Worm (Caenorhabditis elegans): ENCODE data around the gene nspf-3.

nspf-3 gene

ce11 chrII:2719212-2719611, 29.2 kb upstream of the nspf-3 start:
- no peak for TF ChIP-seq mep-1 (tag; optimal IDR thresholded peaks at IDR 0.05)
- TF ChIP-seq unc-120 (tag; optimal IDR thresholded peaks at IDR 0.05; ENCODE audit: poor library complexity, severe bottlenecking) = no peak
- no peak for TF ChIP-seq pha-4 (tag; optimal IDR thresholded peaks at IDR 0.05)
- no peak for TF ChIP-seq ztf-11 (tag; optimal IDR thresholded peaks at IDR 0.05)
- no peak for TF ChIP-seq ham-2 (GFP tag; optimal IDR thresholded peaks at IDR 0.05)

DNA sequence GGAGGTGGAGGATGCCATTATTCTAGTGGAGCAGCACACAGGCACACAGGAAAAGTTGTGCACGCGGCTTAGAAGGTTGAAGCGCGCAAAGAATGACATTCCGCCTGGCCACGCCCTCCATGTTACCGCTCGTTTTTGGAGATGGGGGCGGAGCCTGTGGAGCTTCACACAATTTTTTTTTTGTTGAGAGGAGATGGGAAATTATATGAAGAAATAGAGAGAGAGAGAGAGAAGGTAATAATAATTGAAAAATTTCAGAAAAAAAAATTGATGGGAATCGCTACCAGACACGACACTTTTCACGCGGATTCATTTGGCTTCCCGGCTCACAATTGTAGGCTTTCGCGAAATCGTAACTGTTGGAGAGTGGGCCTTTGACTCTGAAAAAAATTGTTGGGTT, 27.4 kb upstream of the nspf-3 start, which contains the start of gene T05A8.3:
T05A8.3 (minus strand) TSS at position 101 of the 400 bp plus-strand sequence.
- no peak for TF ChIP-seq pha-4 (tag; optimal IDR thresholded peaks at IDR 0.05)
- no peak for TF ChIP-seq ces-1 (GFP tag; optimal IDR thresholded peaks at IDR 0.05)
- no peak for TF ChIP-seq lsy-2 (tag; optimal IDR thresholded peaks at IDR 0.05)
- TF ChIP-seq sptf-1 (tag; optimal IDR thresholded peaks at IDR 0.05) = no peak
- no peak for TF ChIP-seq ceh-39 (tag; optimal IDR thresholded peaks at IDR 0.05)
- no peak for TF ChIP-seq tbx-8 (GFP tag; optimal IDR thresholded peaks at IDR 0.05)
- TF ChIP-seq blmp-1 (tag; optimal IDR thresholded peaks at IDR 0.05) = no peak
- TF ChIP-seq lin-13 (tag; optimal IDR thresholded peaks at IDR 0.05) = no peak
- TF ChIP-seq ceh-43 (GFP tag; optimal IDR thresholded peaks at IDR 0.05) = no peak
- TF ChIP-seq nhr-28 (tag; optimal IDR thresholded peaks at IDR 0.05) = no peak

- TF ChIP-seq bed-3 (GFP tag; optimal IDR thresholded peaks at IDR 0.05) (no peak), snpc-4 (tag; optimal IDR thresholded peaks at IDR 0.05) (no peak), sem-2 (GFP tag; optimal IDR thresholded peaks at IDR 0.05) (no peak)
Observed at ce11 chrII:2710919-2711318, 20.9 kb upstream of the nspf-3 start, which contains the start of gene T05A8.2. Gene T05A8.2, minus strand, starts transcription at chrII:2711019.

DNA sequence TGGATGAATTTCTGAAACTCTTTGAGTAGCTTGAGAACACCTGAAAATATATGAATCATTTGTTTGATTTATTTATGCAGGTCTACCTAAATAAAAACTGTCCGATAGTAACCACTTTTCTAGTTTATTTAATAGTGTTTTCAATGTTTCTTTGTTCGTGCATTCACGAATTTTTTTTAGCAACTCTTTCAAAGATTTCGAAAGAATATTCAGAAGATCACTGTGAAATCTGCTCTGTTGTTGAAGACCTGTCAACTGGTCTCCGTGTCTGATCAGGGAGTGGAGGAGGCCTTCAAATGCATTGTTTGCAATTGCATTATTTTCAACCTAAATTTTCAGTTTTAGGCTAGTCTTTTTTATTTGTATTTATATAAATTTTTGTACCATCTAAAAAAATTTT, 20.0 kb upstream of the nspf-3 start, which contains the start of gene T05A8.1:
T05A8.1 (minus strand) TSS at position 101 of the 400 bp plus-strand sequence.
- no peak for TF ChIP-seq nhr-28 (tag; optimal IDR thresholded peaks at IDR 0.05)
- TF ChIP-seq unc-120 (tag; optimal IDR thresholded peaks at IDR 0.05; ENCODE audit: poor library complexity, severe bottlenecking) = no peak
- no peak for TF ChIP-seq ceh-83 (GFP tag; optimal IDR thresholded peaks at IDR 0.05)
- no peak for TF ChIP-seq mab-5 (tag; optimal IDR thresholded peaks at IDR 0.05)
- TF ChIP-seq ztf-11 (tag; optimal IDR thresholded peaks at IDR 0.05) = no peak
- no peak for TF ChIP-seq elt-3 (tag; optimal IDR thresholded peaks at IDR 0.05)
- TF ChIP-seq mls-2 (tag; optimal IDR thresholded peaks at IDR 0.05) = no peak
- TF ChIP-seq lsy-2 (tag; optimal IDR thresholded peaks at IDR 0.05) = no peak
- no peak for TF ChIP-seq ceh-43 (GFP tag; optimal IDR thresholded peaks at IDR 0.05)
- TF ChIP-seq elt-1 (tag; optimal IDR thresholded peaks at IDR 0.05; ENCODE audit: borderline replicate concordance, insufficient read depth) = no peak
- TF ChIP-seq ces-1 (GFP tag; optimal IDR thresholded peaks at IDR 0.05) = no peak
- TF ChIP-seq unc-39 (tag; optimal IDR thresholded peaks at IDR 0.05) = no peak
- TF ChIP-seq hlh-1 (tag; optimal IDR thresholded peaks at IDR 0.05) = no peak
- TF ChIP-seq zip-8 (tag; optimal IDR thresholded peaks at IDR 0.05) = no peak
- no peak for TF ChIP-seq nhr-237 (tag; optimal IDR thresholded peaks at IDR 0.05)
- TF ChIP-seq nhr-2 (tag; optimal IDR thresholded peaks at IDR 0.05) = no peak
- TF ChIP-seq cnd-1 (tag; optimal IDR thresholded peaks at IDR 0.05) = no peak
- TF ChIP-seq unc-62 (GFP tag; optimal IDR thresholded peaks at IDR 0.05) = no peak
- no peak for TF ChIP-seq blmp-1 (tag; optimal IDR thresholded peaks at IDR 0.05)

- no peak for TF ChIP-seq nhr-76 (tag; optimal IDR thresholded peaks at IDR 0.05)
- TF ChIP-seq nhr-28 (tag; optimal IDR thresholded peaks at IDR 0.05) = no peak
- no peak for TF ChIP-seq unc-39 (tag; optimal IDR thresholded peaks at IDR 0.05)
- no peak for TF ChIP-seq blmp-1 (tag; optimal IDR thresholded peaks at IDR 0.05)
- TF ChIP-seq pha-4 (tag; optimal IDR thresholded peaks at IDR 0.05) = no peak
- no peak for TF ChIP-seq nhr-2 (tag; optimal IDR thresholded peaks at IDR 0.05)
- TF ChIP-seq elt-1 (tag; optimal IDR thresholded peaks at IDR 0.05; ENCODE audit: borderline replicate concordance, insufficient read depth) = no peak
- TF ChIP-seq bed-3 (GFP tag; optimal IDR thresholded peaks at IDR 0.05) = no peak
- TF ChIP-seq ham-2 (GFP tag; optimal IDR thresholded peaks at IDR 0.05) = no peak
- TF ChIP-seq lsy-2 (tag; optimal IDR thresholded peaks at IDR 0.05) = no peak
- TF ChIP-seq lin-32 (GFP tag; optimal IDR thresholded peaks at IDR 0.05) = no peak
- TF ChIP-seq ces-1 (GFP tag; optimal IDR thresholded peaks at IDR 0.05) = no peak
Observed at ce11 chrII:2707872-2708271, 17.9 kb upstream of the nspf-3 start, which contains the start of gene Y47G7B.2. Gene Y47G7B.2, minus strand, starts transcription at chrII:2708014.

Measured in whole organism, mixed stage, embryonic.